Fruit fly (Drosophila melanogaster): Measurements from ENCODE around the gene CG17110.

The CG17110 gene

dm6 chr3R:23130884-23131283, 39.4 kb downstream of the CG17110 start:
- TF ChIP-seq Dfd (GFP tag; optimal IDR thresholded peaks at IDR 0.05) (peak; percentile 29), HLH106 (tag; optimal IDR thresholded peaks at IDR 0.05) (no peak)

- TF ChIP-seq CrebA (GFP tag; optimal IDR thresholded peaks at IDR 0.05; ENCODE audit: borderline replicate concordance), result no peak
- no peak for TF ChIP-seq sage (GFP tag; optimal IDR thresholded peaks at IDR 0.05)
- TF ChIP-seq Hr83 (GFP tag; optimal IDR thresholded peaks at IDR 0.05; ENCODE audit: poor library complexity, severe bottlenecking), result no peak
- no peak for TF ChIP-seq brk (GFP tag; optimal IDR thresholded peaks at IDR 0.05)
- TF ChIP-seq usp (GFP tag; optimal IDR thresholded peaks at IDR 0.05), result no peak
- TF ChIP-seq OdsH (GFP tag; optimal IDR thresholded peaks at IDR 0.05), result no peak
- TF ChIP-seq dmrt93B (GFP tag; optimal IDR thresholded peaks at IDR 0.05), result no peak
- no peak for TF ChIP-seq CG9705 (GFP tag; optimal IDR thresholded peaks at IDR 0.05)
- no peak for TF ChIP-seq lola (GFP tag; optimal IDR thresholded peaks at IDR 0.05)
- no peak for TF ChIP-seq Hr78 (GFP tag; optimal IDR thresholded peaks at IDR 0.05)
- no peak for TF ChIP-seq rgr (GFP tag; optimal IDR thresholded peaks at IDR 0.05)
- no peak for TF ChIP-seq ey (GFP tag; optimal IDR thresholded peaks at IDR 0.05)
- no peak for TF ChIP-seq dsf (GFP tag; optimal IDR thresholded peaks at IDR 0.05; ENCODE audit: borderline replicate concordance)
These were observed 39.9 kb downstream of the CG17110 start for dm6 chr3R:23131341-23131884.

- TF ChIP-seq Hr78 (GFP tag; optimal IDR thresholded peaks at IDR 0.05) (no peak), Dif (GFP tag; optimal IDR thresholded peaks at IDR 0.05; ENCODE audit: partially characterized antibody) (peak; percentile 42)
These were observed 40.8 kb downstream of the CG17110 start for dm6 chr3R:23132299-23132698.

- no peak for TF ChIP-seq Mio (GFP tag; optimal IDR thresholded peaks at IDR 0.05)
- peak; percentile 8 for TF ChIP-seq Dif (GFP tag; optimal IDR thresholded peaks at IDR 0.05; ENCODE audit: partially characterized antibody)
- peak in 1 of 2 experiments; percentile 20 for TF ChIP-seq foxo (GFP tag; optimal IDR thresholded peaks at IDR 0.05)
- peak; percentile 12 for TF ChIP-seq HLH106 (tag; optimal IDR thresholded peaks at IDR 0.05)
These were observed 41.8 kb downstream of the CG17110 start for dm6 chr3R:23133301-23133828.

dm6 chr3R:23134690-23135089, 43.2 kb downstream of the CG17110 start:
- TF ChIP-seq sv (GFP tag; optimal IDR thresholded peaks at IDR 0.05) (no peak), pan (optimal IDR thresholded peaks at IDR 0.05) (no peak), dl (GFP tag; optimal IDR thresholded peaks at IDR 0.05; ENCODE audit: insufficient read depth in 1 of 2, partially characterized antibody in 2 of 2) (no peak), Mio (GFP tag; optimal IDR thresholded peaks at IDR 0.05) (no peak), Hr78 (GFP tag; optimal IDR thresholded peaks at IDR 0.05) (no peak), Rel (GFP tag; optimal IDR thresholded peaks at IDR 0.05) (no peak), Rel (tag; optimal IDR thresholded peaks at IDR 0.05) (no peak), GATAd (GFP tag; optimal IDR thresholded peaks at IDR 0.05) (no peak), psq (GFP tag; optimal IDR thresholded peaks at IDR 0.05) (no peak), usp (GFP tag; optimal IDR thresholded peaks at IDR 0.05) (no peak), rgr (GFP tag; optimal IDR thresholded peaks at IDR 0.05) (no peak), Dfd (GFP tag; optimal IDR thresholded peaks at IDR 0.05) (no peak), HLH106 (tag; optimal IDR thresholded peaks at IDR 0.05) (no peak), CrebA (GFP tag; optimal IDR thresholded peaks at IDR 0.05; ENCODE audit: borderline replicate concordance) (no peak), CG32264 (GFP tag; optimal IDR thresholded peaks at IDR 0.05) (no peak), foxo (GFP tag; optimal IDR thresholded peaks at IDR 0.05) (no peak), Dif (GFP tag; optimal IDR thresholded peaks at IDR 0.05; ENCODE audit: partially characterized antibody) (no peak), jim (GFP tag; optimal IDR thresholded peaks at IDR 0.05) (no peak), N (GFP tag; optimal IDR thresholded peaks at IDR 0.05) (no peak), Jra (GFP tag; optimal IDR thresholded peaks at IDR 0.05) (no peak)

dm6 chr3R:23138439-23138838, 46.9 kb downstream of the CG17110 start:
- TF ChIP-seq dsf (GFP tag; optimal IDR thresholded peaks at IDR 0.05; ENCODE audit: borderline replicate concordance) (no peak), Vsx2 (GFP tag; optimal IDR thresholded peaks at IDR 0.05; ENCODE audit: partially characterized antibody) (no peak), dl (GFP tag; optimal IDR thresholded peaks at IDR 0.05; ENCODE audit: insufficient read depth in 1 of 2, partially characterized antibody in 2 of 2) (no peak), Hr78 (GFP tag; optimal IDR thresholded peaks at IDR 0.05) (no peak), CG32264 (GFP tag; optimal IDR thresholded peaks at IDR 0.05) (no peak), foxo (GFP tag; optimal IDR thresholded peaks at IDR 0.05) (no peak)

Measured in whole organism, wandering third instar larva.